Worm (Caenorhabditis elegans): ENCODE results near the gene Y62F5A.9.
"Not testable (repeated sequence)": the region's sequence is repeated elsewhere in the genome, so short reads cannot be mapped to it uniquely, and the experiment has no call there.

The Y62F5A.9 gene

ce11 chrII:11556338-11556737 lies 17.7 kb upstream of the Y62F5A.9 start, which contains the start of gene F54D5.17:
F54D5.17 (plus strand) TSS chrII:11556638.
- TF ChIP-seq set-16 (GFP tag; IDR thresholded peaks at IDR 0.05) (peak; percentile 15; the same call in 1 of the 2 replicates), dmd-6 (GFP tag; IDR thresholded peaks at IDR 0.05) (no peak), ztf-11 (tag; optimal IDR thresholded peaks at IDR 0.05) (no peak)

- TF ChIP-seq nhr-6 (tag; optimal IDR thresholded peaks at IDR 0.05) (no peak), hmg-1.1 (GFP tag; IDR thresholded peaks at IDR 0.05) (no peak), spr-1 (tag; optimal IDR thresholded peaks at IDR 0.05) (no peak), zip-11 (GFP tag; IDR thresholded peaks at IDR 0.05) (no peak), nhr-111 (GFP tag; optimal IDR thresholded peaks at IDR 0.05) (no peak), nhr-41 (GFP tag; IDR thresholded peaks at IDR 0.05) (no peak), skn-1 (tag; optimal IDR thresholded peaks at IDR 0.05) (no peak), nhr-237 (tag; optimal IDR thresholded peaks at IDR 0.05) (no peak), F37D6.2 (tag; optimal IDR thresholded peaks at IDR 0.05) (no peak), ZK546.5 (tag; optimal IDR thresholded peaks at IDR 0.05) (no peak), spr-3 (GFP tag; optimal IDR thresholded peaks at IDR 0.05) (no peak), nhr-11 (tag; optimal IDR thresholded peaks at IDR 0.05) (no peak), zip-2 (tag; optimal IDR thresholded peaks at IDR 0.05) (no peak), nhr-76 (tag; optimal IDR thresholded peaks at IDR 0.05) (no peak), D1046.2 (GFP tag; IDR thresholded peaks at IDR 0.05) (no peak), lin-39 (tag; optimal IDR thresholded peaks at IDR 0.05) (no peak), tra-1 (GFP tag; IDR thresholded peaks at IDR 0.05) (no peak), ceh-32 (tag; optimal IDR thresholded peaks at IDR 0.05; ENCODE audit: poor library complexity) (no peak), attf-4 (tag; optimal IDR thresholded peaks at IDR 0.05) (no peak), mes-2 (tag; optimal IDR thresholded peaks at IDR 0.05; ENCODE audit: poor library complexity, severe bottlenecking) (no peak)
Measured at ce11 chrII:11555634-11556033, 17.0 kb upstream of the Y62F5A.9 start, which contains the start of gene F54D5.24. F54D5.24 (plus strand) TSS chrII:11555949.

- not testable (repeated sequence) for TF ChIP-seq tag-97 (GFP tag; IDR thresholded peaks at IDR 0.05); mes-2 (tag; optimal IDR thresholded peaks at IDR 0.05; ENCODE audit: poor library complexity, severe bottlenecking); ceh-32 (tag; optimal IDR thresholded peaks at IDR 0.05; ENCODE audit: poor library complexity)
Measured at ce11 chrII:11551981-11552380, 13.3 kb upstream of the Y62F5A.9 start, which contains the start of gene dhgd-1. dhgd-1 (minus strand) TSS chrII:11552081.

- TF ChIP-seq nhr-11 (tag; optimal IDR thresholded peaks at IDR 0.05) (no peak), D1046.2 (GFP tag; IDR thresholded peaks at IDR 0.05) (no peak), vab-7 (GFP tag; IDR thresholded peaks at IDR 0.05) (no peak), spr-1 (tag; optimal IDR thresholded peaks at IDR 0.05) (peak; percentile 55), hif-1 (tag; optimal IDR thresholded peaks at IDR 0.05) (no peak), pha-4 (GFP tag; IDR thresholded peaks at IDR 0.05) (peak; percentile 66; the same call in 1 of the 2 replicates), pha-4 (tag; optimal IDR thresholded peaks at IDR 0.05) (no peak), hmg-1.1 (GFP tag; IDR thresholded peaks at IDR 0.05) (peak; percentile 49; the same call in 1 of the 2 replicates), egl-43 (GFP tag; IDR thresholded peaks at IDR 0.05) (peak; percentile 79), lin-13 (GFP tag; optimal IDR thresholded peaks at IDR 0.05) (peak; percentile 81), zfp-2 (tag; optimal IDR thresholded peaks at IDR 0.05) (no peak), spr-3 (GFP tag; optimal IDR thresholded peaks at IDR 0.05) (peak; percentile 56), dmd-8 (GFP tag; IDR thresholded peaks at IDR 0.05) (peak; percentile 54; the same call in 1 of the 2 replicates), unc-130 (GFP tag; optimal IDR thresholded peaks at IDR 0.05) (no peak), dpl-1 (GFP tag; optimal IDR thresholded peaks at IDR 0.05) (peak; percentile 49), jun-1 (tag; optimal IDR thresholded peaks at IDR 0.05) (no peak), ceh-82 (tag; optimal IDR thresholded peaks at IDR 0.05) (no peak), daf-19 (GFP tag; conservative IDR thresholded peaks at IDR 0.05) (no peak), snpc-1.2 (GFP tag; IDR thresholded peaks at IDR 0.05) (peak; percentile 81), ctbp-1 (GFP tag; IDR thresholded peaks at IDR 0.05) (peak; percentile 70), nhr-76 (tag; optimal IDR thresholded peaks at IDR 0.05) (no peak), zip-2 (tag; optimal IDR thresholded peaks at IDR 0.05) (peak; percentile 33), ceh-28 (tag; optimal IDR thresholded peaks at IDR 0.05) (peak; percentile 34), ces-1 (GFP tag; optimal IDR thresholded peaks at IDR 0.05) (no peak), lin-15B (tag; optimal IDR thresholded peaks at IDR 0.05) (no peak), daf-16 (GFP tag; optimal IDR thresholded peaks at IDR 0.05) (peak in 1 of 2 experiments; percentile 42), daf-16 (tag; optimal IDR thresholded peaks at IDR 0.05) (peak; percentile 58), ama-1 (optimal IDR thresholded peaks at IDR 0.05) (peak; percentile 76), ztf-7 (tag; optimal IDR thresholded peaks at IDR 0.05) (peak; percentile 47), attf-4 (tag; optimal IDR thresholded peaks at IDR 0.05) (no peak)
Measured at ce11 chrII:11547254-11547687, 8.6 kb upstream of the Y62F5A.9 start, which contains the start of gene F54D5.7. F54D5.7 (plus strand) TSS chrII:11547517.

Data from whole organism, L4 larva.